Fruit fly (Drosophila melanogaster) whole organism, embryonic: ENCODE data around the gene Sbf.

Experiments used
- Bgb ChIP-seq: fragments of 200-800 bp; sonication (Bioruptor generic); IDR thresholded peaks from 2 replicates; pipeline ENCODE4 v1.3.6; 2022; ENCODE audit warnings: missing biosample characterization, missing genetic modification characterization; ENCODE audit not compliant: partially characterized antibody
- CG11398 ChIP-seq: fragments of 200-800 bp; sonication (Bioruptor generic); optimal IDR thresholded peaks from 2 replicates; lab custom pipeline; 2016; ENCODE audit warnings: missing biosample characterization, missing genetic modification characterization
- CG11504 ChIP-seq: fragments of 200-800 bp; sonication (Bioruptor generic); optimal IDR thresholded peaks from 3 replicates; lab custom pipeline; 2019; ENCODE audit warnings: missing biosample characterization, mild to moderate bottlenecking, missing genetic modification characterization, moderate library complexity
- CG11560 ChIP-seq: fragments of 200-800 bp; sonication (Bioruptor generic); IDR thresholded peaks from 3 replicates; pipeline ENCODE4 v1.3.6; 2022; ENCODE audit warnings: missing biosample characterization, missing genetic modification characterization
- CG11695 ChIP-seq: fragments of 200-800 bp; sonication (Bioruptor generic); IDR thresholded peaks from 3 replicates; pipeline ENCODE4 v1.3.6; 2022; ENCODE audit warnings: missing biosample characterization, missing genetic modification characterization
- CG12744 ChIP-seq: fragments of 200-800 bp; sonication (Bioruptor generic); optimal IDR thresholded peaks from 2 replicates; lab custom pipeline; 2016; ENCODE audit warnings: missing biosample characterization, missing genetic modification characterization
- CG13624 ChIP-seq: fragments of 200-800 bp; sonication (Bioruptor generic); optimal IDR thresholded peaks from 2 replicates; lab custom pipeline; 2016; ENCODE audit warnings: missing biosample characterization, missing genetic modification characterization
- CG14014 ChIP-seq: fragments of 200-800 bp; sonication (Bioruptor generic); IDR thresholded peaks from 2 replicates; pipeline ENCODE4 v1.3.6; 2022; ENCODE audit warnings: missing biosample characterization, missing genetic modification characterization
- CG15514 ChIP-seq: fragments of 200-800 bp; sonication (Bioruptor generic); optimal IDR thresholded peaks from 3 replicates; lab custom pipeline; 2017; ENCODE audit warnings: missing biosample characterization, missing genetic modification characterization, mild to moderate bottlenecking, moderate library complexity, missing genetic modification reagents
- CG32532 ChIP-seq: fragments of 200-800 bp; sonication (Bioruptor generic); IDR thresholded peaks from 2 replicates; pipeline ENCODE4 v1.3.6; 2022; ENCODE audit warnings: missing biosample characterization, missing genetic modification characterization
- CG7357 ChIP-seq: fragments of 200-800 bp; sonication (Bioruptor generic); IDR thresholded peaks from 3 replicates; pipeline ENCODE4 v1.3.6; 2022; ENCODE audit warnings: missing biosample characterization, missing genetic modification characterization
- CG8359 ChIP-seq: fragments of 200-800 bp; sonication (Bioruptor generic); optimal IDR thresholded peaks from 2 replicates; lab custom pipeline; 2017; ENCODE audit warnings: missing biosample characterization, mild to moderate bottlenecking, missing genetic modification characterization, borderline replicate concordance
- Dip2 ChIP-seq: fragments of 200-800 bp; sonication (Bioruptor generic); IDR thresholded peaks from 2 replicates; pipeline ENCODE4 v1.3.6; 2022; ENCODE audit warnings: missing biosample characterization, missing genetic modification characterization
- Dip3 ChIP-seq: fragments of 200-800 bp; sonication (Bioruptor generic); optimal IDR thresholded peaks from 3 replicates; lab custom pipeline; 2016; ENCODE audit warnings: missing biosample characterization, missing genetic modification characterization
- E2f1 ChIP-seq: fragments of 200-800 bp; sonication (Bioruptor generic); IDR thresholded peaks from 2 replicates; pipeline ENCODE4 v1.3.6; 2022; ENCODE audit warnings: missing biosample characterization, missing genetic modification characterization
- Elba2 ChIP-seq: fragments of 200-800 bp; sonication (Bioruptor generic); optimal IDR thresholded peaks from 3 replicates; lab custom pipeline; 2016; ENCODE audit warnings: missing biosample characterization, missing genetic modification characterization
- Ets65A ChIP-seq: fragments of 200-800 bp; sonication (Bioruptor generic); peaks from one replicate; lab custom pipeline; 2016; ENCODE audit warnings: missing biosample characterization, missing genetic modification characterization
- Fer1 ChIP-seq: fragments of 200-800 bp; sonication (Bioruptor generic); optimal IDR thresholded peaks from 2 replicates; lab custom pipeline; 2017; ENCODE audit warnings: missing biosample characterization, mild to moderate bottlenecking, missing genetic modification characterization
- Fer3 ChIP-seq: fragments of 200-800 bp; sonication (Bioruptor generic); optimal IDR thresholded peaks from 2 replicates; lab custom pipeline; 2018; ENCODE audit warnings: missing biosample characterization, mild to moderate bottlenecking, missing genetic modification characterization, moderate library complexity
- Lpt ChIP-seq: fragments of >200 bp; optimal IDR thresholded peaks from 2 replicates; lab custom pipeline; 2018; ENCODE audit warnings: missing biosample characterization, missing genetic modification characterization
- NK7.1 ChIP-seq: fragments of 200-800 bp; sonication (Bioruptor generic); optimal IDR thresholded peaks from 3 replicates; lab custom pipeline; 2016; ENCODE audit warnings: missing biosample characterization, missing genetic modification characterization
- Optix ChIP-seq: fragments of 200-800 bp; sonication (Bioruptor generic); IDR thresholded peaks from 3 replicates; pipeline ENCODE4 v1.3.6; 2022; ENCODE audit warnings: missing biosample characterization, missing genetic modification characterization
- Rfx ChIP-seq: fragments of 200-800 bp; sonication (Bioruptor generic); IDR thresholded peaks from 2 replicates; pipeline ENCODE4 v1.3.6; 2022; ENCODE audit warnings: missing biosample characterization, missing genetic modification characterization
- Side ChIP-seq: fragments of 200-800 bp; sonication (Bioruptor generic); optimal IDR thresholded peaks from 2 replicates; lab custom pipeline; 2016; ENCODE audit warnings: missing biosample characterization, missing genetic modification characterization
- Spps ChIP-seq: fragments of 200-800 bp; sonication (Bioruptor generic); optimal IDR thresholded peaks from 2 replicates; lab custom pipeline; 2018; ENCODE audit warnings: missing biosample characterization, mild to moderate bottlenecking, missing genetic modification characterization
- aop ChIP-seq: fragments of 200-800 bp; sonication (Bioruptor generic); IDR thresholded peaks from 2 replicates; pipeline ENCODE4 v1.3.6; 2022; ENCODE audit warnings: missing biosample characterization, missing genetic modification characterization
- ara ChIP-seq: fragments of 200-800 bp; sonication (Bioruptor generic); IDR thresholded peaks from 2 replicates; pipeline ENCODE4 v1.3.6; 2022; ENCODE audit warnings: missing biosample characterization, missing genetic modification characterization
- bigmax ChIP-seq: fragments of 200-800 bp; sonication (Bioruptor generic); optimal IDR thresholded peaks from 2 replicates; lab custom pipeline; 2018; ENCODE audit warnings: missing biosample characterization, mild to moderate bottlenecking, missing genetic modification characterization
- dmrt99B ChIP-seq: fragments of 200-800 bp; sonication (Bioruptor generic); optimal IDR thresholded peaks from 2 replicates; lab custom pipeline; 2018; ENCODE audit warnings: missing biosample characterization, mild to moderate bottlenecking, missing genetic modification characterization, moderate library complexity
- en ChIP-seq: fragments of 200-800 bp; sonication (Bioruptor generic); optimal IDR thresholded peaks from 2 replicates; lab custom pipeline; 2016; ENCODE audit warnings: missing biosample characterization, missing genetic modification characterization
- esg ChIP-seq: fragments of 200-800 bp; sonication (Bioruptor generic); conservative IDR thresholded peaks from 2 replicates; pipeline ENCODE4 v1.3.6; 2022; ENCODE audit warnings: missing biosample characterization, missing genetic modification characterization
- gfzf ChIP-seq: fragments of 200-800 bp; sonication (Bioruptor generic); optimal IDR thresholded peaks from 2 replicates; lab custom pipeline; 2016; ENCODE audit warnings: missing biosample characterization, mild to moderate bottlenecking, missing genetic modification characterization, moderate library complexity
- ham ChIP-seq: fragments of 200-800 bp; sonication (Bioruptor generic); IDR thresholded peaks from 2 replicates; pipeline ENCODE4 v1.3.6; 2022; ENCODE audit warnings: missing biosample characterization, missing genetic modification characterization
- hbn ChIP-seq: fragments of 200-800 bp; sonication (Bioruptor generic); IDR thresholded peaks from 2 replicates; pipeline ENCODE4 v1.3.6; 2022; ENCODE audit warnings: missing biosample characterization, missing genetic modification characterization; ENCODE audit not compliant: partially characterized antibody
- lmd ChIP-seq: fragments of 200-800 bp; sonication (Bioruptor generic); IDR thresholded peaks from 2 replicates; pipeline ENCODE4 v1.3.6; 2022; ENCODE audit warnings: missing biosample characterization, missing genetic modification characterization
- lola ChIP-seq, 3 experiments: fragments of >200 bp in 2 of 3; fragments of 200-800 bp in 1 of 3; sonication (Bioruptor generic) in 1 of 3; optimal IDR thresholded peaks; 2 replicates each; lab custom pipeline; 2017 to 2019; ENCODE audit warnings: missing biosample characterization in 3 of 3, missing genetic modification characterization in 3 of 3, mild to moderate bottlenecking in 1 of 3, moderate library complexity in 1 of 3
- luna ChIP-seq: fragments of 200-800 bp; sonication (Bioruptor generic); optimal IDR thresholded peaks from 2 replicates; lab custom pipeline; 2016; ENCODE audit warnings: missing biosample characterization, missing genetic modification characterization
- mld ChIP-seq: fragments of 200-800 bp; sonication (Bioruptor generic); IDR thresholded peaks from 3 replicates; pipeline ENCODE4 v1.3.6; 2022; ENCODE audit warnings: missing biosample characterization, missing genetic modification characterization; ENCODE audit not compliant: partially characterized antibody
- nerfin-1 ChIP-seq: fragments of 200-800 bp; sonication (Bioruptor generic); optimal IDR thresholded peaks from 3 replicates; lab custom pipeline; 2019; ENCODE audit warnings: missing biosample characterization, mild to moderate bottlenecking, missing genetic modification characterization, moderate library complexity
- oc ChIP-seq: fragments of 200-800 bp; sonication (Bioruptor generic); optimal IDR thresholded peaks from 2 replicates; lab custom pipeline; 2018; ENCODE audit warnings: missing biosample characterization, mild to moderate bottlenecking, missing genetic modification characterization, moderate library complexity
- otp ChIP-seq: fragments of 200-800 bp; sonication (Bioruptor generic); IDR thresholded peaks from 3 replicates; pipeline ENCODE4, ENCODE4 v1.3.6; 2022; ENCODE audit warnings: missing biosample characterization, missing genetic modification characterization
- prd ChIP-seq, 3 experiments: fragments of >200 bp in 2 of 3; fragments of 200-800 bp in 1 of 3; sonication (Bioruptor generic) in 1 of 3; optimal IDR thresholded peaks in 2 of 3; IDR thresholded peaks in 1 of 3; 2 replicates in 2 of 3; 3 replicates in 1 of 3; pipeline versions ENCODE4 v1.3.6 to Lab custom; 2017 to 2022; ENCODE audit warnings: missing biosample characterization in 1 of 3, missing genetic modification characterization in 1 of 3
- pum ChIP-seq: fragments of 200-800 bp; sonication (Bioruptor generic); optimal IDR thresholded peaks from 2 replicates; lab custom pipeline; 2016; ENCODE audit warnings: missing biosample characterization, missing genetic modification characterization
- sens-2 ChIP-seq: fragments of 200-800 bp; sonication (Bioruptor generic); IDR thresholded peaks from 2 replicates; pipeline ENCODE4 v1.3.6; 2022; ENCODE audit warnings: missing biosample characterization, missing genetic modification characterization
- so ChIP-seq: fragments of 200-800 bp; sonication (Bioruptor generic); IDR thresholded peaks from 3 replicates; pipeline ENCODE4 v1.3.6; 2022; ENCODE audit warnings: missing biosample characterization, missing genetic modification characterization
- sob ChIP-seq: fragments of 200-800 bp; sonication (Bioruptor generic); IDR thresholded peaks from 2 replicates; pipeline ENCODE4 v1.3.6; 2022; ENCODE audit warnings: missing biosample characterization, missing genetic modification characterization
- sqz ChIP-seq: fragments of 200-800 bp; sonication (Bioruptor generic); optimal IDR thresholded peaks from 3 replicates; lab custom pipeline; 2018; ENCODE audit warnings: missing biosample characterization, mild to moderate bottlenecking, missing genetic modification characterization
- trem ChIP-seq: fragments of 200-800 bp; optimal IDR thresholded peaks from 3 replicates; lab custom pipeline; 2019; ENCODE audit warnings: missing biosample characterization, mild to moderate bottlenecking, missing genetic modification characterization, moderate library complexity
- trh ChIP-seq: fragments of 200-800 bp; sonication (Bioruptor generic); optimal IDR thresholded peaks from 2 replicates; lab custom pipeline; 2016; ENCODE audit warnings: missing biosample characterization, missing genetic modification characterization
- tx ChIP-seq: fragments of 200-800 bp; sonication (Bioruptor generic); optimal IDR thresholded peaks from 2 replicates; lab custom pipeline; 2016; ENCODE audit warnings: missing biosample characterization, missing genetic modification characterization

Gene Sbf

DNA sequence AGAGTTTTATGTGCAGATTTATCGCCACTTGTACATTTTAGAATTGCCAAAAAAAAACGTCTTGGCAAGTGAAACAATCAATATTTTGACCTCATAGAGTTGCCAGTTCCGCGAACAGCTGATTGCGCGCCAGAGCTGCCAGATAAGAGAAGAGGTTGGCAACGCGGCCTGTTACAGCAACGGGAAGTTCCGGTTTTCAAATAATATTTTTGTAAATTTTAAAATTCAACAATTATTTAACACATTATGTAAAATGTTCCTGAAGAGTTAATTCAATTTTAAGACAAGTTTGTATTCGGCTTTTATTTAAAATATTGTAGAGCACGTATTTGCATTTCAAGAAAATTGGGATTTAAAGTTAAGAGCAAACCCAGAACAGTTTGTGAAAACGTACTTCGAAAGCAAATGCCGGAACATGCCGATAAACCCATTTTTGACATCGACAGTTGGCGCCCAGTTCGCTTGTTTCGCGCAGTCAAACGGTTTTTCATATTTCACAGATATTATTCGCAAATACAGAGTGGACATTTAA is 10.0 kb downstream of the Sbf start, which contains the start of the genes prd1 and HisCl1 (continued):
- TF ChIP-seq esg (GFP tag; lab: Robert Waterston, UW) (peak; percentile 38; the same call in 1 of the 2 replicates), Ets65A (GFP tag; lab: Kevin White, UChicago) (peak; percentile 98), Elba2 (GFP tag; lab: Kevin White, UChicago) (no peak), Rfx (GFP tag; lab: Robert Waterston, UW) (peak; percentile 79), Dip2 (GFP tag; lab: Robert Waterston, UW) (no peak), nerfin-1 (tag; lab: Kevin White, UChicago) (peak; percentile 78), Fer1 (peak; percentile 70), Spps (tag; lab: Kevin White, UChicago) (no peak), NK7.1 (GFP tag; lab: Kevin White, UChicago) (peak; percentile 18), CG12744 (peak; percentile 32), aop (GFP tag; lab: Robert Waterston, UW) (peak; percentile 56; the same call in 1 of the 2 replicates), trem (tag; lab: Kevin White, UChicago) (peak; percentile 56), CG32532 (GFP tag; lab: Robert Waterston, UW) (peak; percentile 70), tx (GFP tag; lab: Kevin White, UChicago) (peak; percentile 12), ara (GFP tag; lab: Robert Waterston, UW) (no peak), CG11560 (tag; lab: Robert Waterston, UW) (peak; percentile 44; the same call in 1 of the 3 replicates), CG8359 (GFP tag; lab: Kevin White, UChicago) (peak; percentile 19), E2f1 (GFP tag; lab: Robert Waterston, UW) (peak; percentile 55), bigmax (GFP tag; lab: Kevin White, UChicago) (no peak), hbn (GFP tag; lab: Robert Waterston, UW) (no peak), CG7357 (GFP tag; lab: Robert Waterston, UW) (no peak), mld (no peak), Fer3 (peak; percentile 78), Optix (no peak), en (peak; percentile 37), so (GFP tag; lab: Robert Waterston, UW) (no peak), CG14014 (GFP tag; lab: Robert Waterston, UW) (peak; percentile 47), Lpt (GFP tag; lab: Kevin White, UChicago) (no peak), Dip3 (peak; percentile 70), CG11695 (GFP tag; lab: Robert Waterston, UW) (peak; percentile 51; the same call in 2 of the 3 replicates), prd (optimal IDR thresholded peaks at IDR 0.05; lab: Kevin White, UChicago) (no peak), prd (GFP tag; IDR thresholded peaks at IDR 0.05; lab: Robert Waterston, UW) (peak; percentile 74), sob (GFP tag; lab: Robert Waterston, UW) (peak; percentile 76), trh (peak; percentile 34), CG15514 (GFP tag; lab: Kevin White, UChicago) (peak; percentile 77), otp (peak; percentile 55; the same call in 1 of the 3 replicates), Bgb (no peak), CG11504 (no peak), pum (peak; percentile 43), lmd (GFP tag; lab: Robert Waterston, UW) (peak; percentile 67), luna (GFP tag; lab: Kevin White, UChicago) (no peak), dmrt99B (no peak), oc (tag; lab: Kevin White, UChicago) (no peak), Side (GFP tag; lab: Kevin White, UChicago) (peak; percentile 27), CG11398 (GFP tag; lab: Kevin White, UChicago) (no peak), gfzf (GFP tag; lab: Kevin White, UChicago) (peak; percentile 19), sqz (GFP tag; lab: Kevin White, UChicago) (peak; percentile 81), CG13624 (GFP tag; lab: Kevin White, UChicago) (peak; percentile 74), ham (GFP tag; lab: Robert Waterston, UW) (no peak), sens-2 (GFP tag; lab: Robert Waterston, UW) (no peak), lola (GFP tag; optimal IDR thresholded peaks at IDR 0.05; lab: Kevin White, UChicago) (peak in 1 of 3 experiments; percentile 59)
